Worm (Caenorhabditis elegans) whole organism, L4 larva: ENCODE results near the gene F57C12.6.
A peak's percentile ranks its signal among the peaks of the same experiment; 100 is the strongest.

Experiments
- D1046.2 ChIP-seq: fragments of 200-800 bp; sonication (Bioruptor generic); IDR thresholded peaks from 2 replicates; pipeline ENCODE4 v1.3.6; 2022; ENCODE audit warnings: missing genetic modification characterization, missing compliant biosample characterization
- F37D6.2 ChIP-seq: sonication (generic microtip); optimal IDR thresholded peaks from 2 replicates; lab custom pipeline; 2016; ENCODE audit warnings: mild to moderate bottlenecking, missing genetic modification characterization, missing compliant biosample characterization
- F49E8.2 ChIP-seq: sonication (generic microtip); optimal IDR thresholded peaks from 2 replicates; lab custom pipeline; 2016; ENCODE audit warnings: missing compliant biosample characterization, mild to moderate bottlenecking, missing genetic modification characterization, borderline replicate concordance
- R02D3.7 ChIP-seq: fragments of 150-350 bp; sonication (generic microtip); optimal IDR thresholded peaks from 3 replicates; lab custom pipeline; 2014; ENCODE audit warnings: missing biosample characterization, missing genetic modification characterization
- T20F7.1 ChIP-seq: fragments of 200-800 bp; sonication (Bioruptor generic); optimal IDR thresholded peaks from 2 replicates; lab custom pipeline; 2018; ENCODE audit warnings: mild to moderate bottlenecking, missing genetic modification characterization, missing compliant biosample characterization
- T26A8.4 ChIP-seq: fragments of 200-800 bp; sonication (Bioruptor generic); IDR thresholded peaks from 2 replicates; pipeline ENCODE4 v1.3.6; 2022; ENCODE audit warnings: missing genetic modification characterization, missing compliant biosample characterization
- Y75B8A.6 ChIP-seq: fragments of 200-800 bp; sonication (Bioruptor generic); IDR thresholded peaks from 2 replicates; pipeline ENCODE4 v1.3.6; 2022; ENCODE audit warnings: missing genetic modification reagents, missing genetic modification characterization, missing compliant biosample characterization
- ZK337.2 ChIP-seq: fragments of 200-800 bp; sonication (Bioruptor generic); IDR thresholded peaks from 2 replicates; pipeline ENCODE4 v1.3.6; 2022; ENCODE audit warnings: missing genetic modification reagents, missing genetic modification characterization, missing compliant biosample characterization
- aly-2 ChIP-seq: sonication (generic microtip); optimal IDR thresholded peaks from 2 replicates; lab custom pipeline; 2018; ENCODE audit warnings: missing biosample characterization, missing genetic modification characterization
- ceh-44 ChIP-seq: fragments of 200-800 bp; sonication (Bioruptor generic); IDR thresholded peaks from 2 replicates; pipeline ENCODE4 v1.3.6; 2022; ENCODE audit warnings: missing genetic modification reagents, missing genetic modification characterization, missing compliant biosample characterization
- ceh-62 ChIP-seq: sonication (generic microtip); optimal IDR thresholded peaks from 2 replicates; lab custom pipeline; 2017; ENCODE audit warnings: missing biosample characterization, missing genetic modification characterization
- ces-1 ChIP-seq: fragments of 150-350 bp; sonication (generic microtip); optimal IDR thresholded peaks from 4 replicates; lab custom pipeline; 2014; ENCODE audit warnings: missing biosample characterization, missing genetic modification reagents, missing genetic modification characterization
- ctbp-1 ChIP-seq: fragments of 200-800 bp; sonication (Bioruptor generic); IDR thresholded peaks from 2 replicates; pipeline ENCODE4 v1.3.6; 2022; ENCODE audit warnings: missing genetic modification reagents, missing genetic modification characterization, missing compliant biosample characterization
- daf-12 ChIP-seq: fragments of 150-350 bp; optimal IDR thresholded peaks from 2 replicates; lab custom pipeline; 2014; ENCODE audit warnings: missing biosample characterization, missing genetic modification reagents, missing genetic modification characterization
- daf-16 ChIP-seq, 3 experiments: sonication (generic microtip); optimal IDR thresholded peaks; 2 replicates each; lab custom pipeline; 2016 to 2017; ENCODE audit warnings: missing genetic modification characterization in 3 of 3, missing genetic modification reagents in 3 of 3, mild to moderate bottlenecking in 2 of 3, missing compliant biosample characterization in 2 of 3, missing biosample characterization in 1 of 3, moderate library complexity in 1 of 3
- daf-8 ChIP-seq: fragments of 200-800 bp; sonication (Bioruptor generic); IDR thresholded peaks from 2 replicates; pipeline ENCODE4 v1.3.6; 2022; ENCODE audit warnings: missing genetic modification characterization, missing compliant biosample characterization
- dmd-6 ChIP-seq: fragments of 200-800 bp; sonication (Bioruptor generic); IDR thresholded peaks from 2 replicates; pipeline ENCODE4 v1.3.6; 2022; ENCODE audit warnings: missing genetic modification reagents, missing genetic modification characterization, missing compliant biosample characterization
- dmd-9 ChIP-seq: fragments of 200-800 bp; sonication (Bioruptor generic); IDR thresholded peaks from 2 replicates; pipeline ENCODE4 v1.3.6; 2022; ENCODE audit warnings: missing genetic modification reagents, missing genetic modification characterization, missing compliant biosample characterization
- dve-1 ChIP-seq: sonication (generic microtip); optimal IDR thresholded peaks from 2 replicates; lab custom pipeline; 2017; ENCODE audit warnings: antibody characterized with exemption, mild to moderate bottlenecking, missing genetic modification characterization, missing compliant biosample characterization; ENCODE audit not compliant: insufficient read depth
- fkh-10 ChIP-seq: fragments of 150-350 bp; optimal IDR thresholded peaks from 2 replicates; lab custom pipeline; 2014; ENCODE audit warnings: missing biosample characterization, missing genetic modification reagents, missing genetic modification characterization
- fos-1 ChIP-seq: fragments of 150-350 bp; optimal IDR thresholded peaks from 2 replicates; lab custom pipeline; 2014; ENCODE audit warnings: missing biosample characterization, missing genetic modification characterization
- hif-1 ChIP-seq, 2 experiments: sonication (generic microtip); optimal IDR thresholded peaks; 2 replicates each; lab custom pipeline; 2016 to 2017; ENCODE audit warnings: missing compliant biosample characterization in 2 of 2, missing genetic modification characterization in 2 of 2, missing genetic modification reagents in 2 of 2, missing genotype in 2 of 2, mild to moderate bottlenecking in 1 of 2
- hmg-1.1 ChIP-seq: fragments of 200-800 bp; sonication (Bioruptor generic); IDR thresholded peaks from 2 replicates; pipeline ENCODE4 v1.3.6; 2022; ENCODE audit warnings: missing genetic modification reagents, missing genetic modification characterization, missing compliant biosample characterization
- jun-1 ChIP-seq: fragments of 150-350 bp; optimal IDR thresholded peaks from 2 replicates; lab custom pipeline; 2014; ENCODE audit warnings: missing biosample characterization, missing genetic modification reagents, missing genetic modification characterization
- lin-38 ChIP-seq: fragments of 200-800 bp; sonication (Bioruptor generic); IDR thresholded peaks from 2 replicates; pipeline ENCODE4 v1.3.6; 2022; ENCODE audit warnings: missing genetic modification reagents, missing genetic modification characterization, missing compliant biosample characterization
- lin-39 ChIP-seq: fragments of 150-350 bp; optimal IDR thresholded peaks from 2 replicates; lab custom pipeline; 2014; ENCODE audit warnings: missing biosample characterization, missing genetic modification reagents, missing genetic modification characterization
- lir-3 ChIP-seq: sonication (generic microtip); optimal IDR thresholded peaks from 2 replicates; lab custom pipeline; 2016; ENCODE audit warnings: mild to moderate bottlenecking, missing genetic modification characterization, missing compliant biosample characterization
- lsy-2 ChIP-seq, 2 experiments: fragments of 150-350 bp in 1 of 2; sonication (generic microtip) in 1 of 2; optimal IDR thresholded peaks; 2 replicates each; lab custom pipeline; 2014 to 2017; ENCODE audit warnings: missing biosample characterization in 2 of 2, missing genetic modification characterization in 2 of 2
- madf-5 ChIP-seq, 2 experiments: fragments of 200-800 bp; sonication (Bioruptor generic); IDR thresholded peaks; 2 replicates each; pipeline ENCODE4 v1.3.6; 2022; ENCODE audit warnings: missing compliant biosample characterization in 2 of 2, missing genetic modification characterization in 2 of 2
- mxl-3 ChIP-seq: fragments of 200-800 bp; sonication (Bioruptor generic); optimal IDR thresholded peaks from 2 replicates; lab custom pipeline; 2018; ENCODE audit warnings: mild to moderate bottlenecking, missing genetic modification characterization, missing compliant biosample characterization
- nhr-10 ChIP-seq: fragments of 150-350 bp; optimal IDR thresholded peaks from 2 replicates; lab custom pipeline; 2014; ENCODE audit warnings: missing biosample characterization, missing genetic modification characterization
- nhr-102 ChIP-seq: sonication (generic microtip); optimal IDR thresholded peaks from 2 replicates; lab custom pipeline; 2016; ENCODE audit warnings: mild to moderate bottlenecking, missing genetic modification characterization, moderate library complexity, missing compliant biosample characterization
- nhr-111 ChIP-seq: fragments of 200-800 bp; sonication (Bioruptor generic); optimal IDR thresholded peaks from 2 replicates; lab custom pipeline; 2018; ENCODE audit warnings: mild to moderate bottlenecking, missing genetic modification characterization, missing compliant biosample characterization
- nhr-28 ChIP-seq: fragments of 150-350 bp; optimal IDR thresholded peaks from 2 replicates; lab custom pipeline; 2014; ENCODE audit warnings: missing biosample characterization, missing genetic modification characterization
- nhr-42 ChIP-seq: fragments of 200-800 bp; sonication (Bioruptor generic); IDR thresholded peaks from 2 replicates; pipeline ENCODE4 v1.3.6; 2022; ENCODE audit warnings: missing genetic modification characterization, missing compliant biosample characterization
- nhr-6 ChIP-seq: fragments of 150-350 bp; optimal IDR thresholded peaks from 2 replicates; lab custom pipeline; 2014; ENCODE audit warnings: missing biosample characterization, missing genetic modification characterization
- php-3 ChIP-seq: fragments of 200-800 bp; sonication (Bioruptor generic); IDR thresholded peaks from 2 replicates; pipeline ENCODE4 v1.3.6; 2022; ENCODE audit warnings: missing genetic modification reagents, missing genetic modification characterization, missing compliant biosample characterization
- pqm-1 ChIP-seq: sonication (generic microtip); optimal IDR thresholded peaks from 2 replicates; lab custom pipeline; 2017; ENCODE audit warnings: missing biosample characterization, missing genetic modification characterization
- rbr-2 ChIP-seq: sonication (generic microtip); optimal IDR thresholded peaks from 2 replicates; lab custom pipeline; 2016; ENCODE audit warnings: missing genotype, missing genetic modification characterization, missing compliant biosample characterization
- sdz-12 ChIP-seq: fragments of 200-800 bp; sonication (Bioruptor generic); optimal IDR thresholded peaks from 2 replicates; lab custom pipeline; 2018; ENCODE audit warnings: mild to moderate bottlenecking, missing genetic modification characterization, missing compliant biosample characterization
- set-16 ChIP-seq: fragments of 200-800 bp; sonication (Bioruptor generic); IDR thresholded peaks from 2 replicates; pipeline ENCODE4 v1.3.6; 2022; ENCODE audit warnings: missing genetic modification reagents, missing genetic modification characterization, missing compliant biosample characterization
- spr-1 ChIP-seq: sonication (generic microtip); optimal IDR thresholded peaks from 2 replicates; lab custom pipeline; 2016; ENCODE audit warnings: mild to moderate bottlenecking, missing genetic modification characterization, missing compliant biosample characterization
- spr-3 ChIP-seq: fragments of 200-800 bp; sonication (Bioruptor generic); optimal IDR thresholded peaks from 2 replicates; lab custom pipeline; 2018; ENCODE audit warnings: mild to moderate bottlenecking, missing genetic modification characterization, missing compliant biosample characterization
- tag-97 ChIP-seq: fragments of 200-800 bp; sonication (Bioruptor generic); IDR thresholded peaks from 2 replicates; pipeline ENCODE4 v1.3.6; 2022; ENCODE audit warnings: missing genetic modification characterization, missing compliant biosample characterization
- tra-1 ChIP-seq: fragments of 200-800 bp; sonication (Bioruptor generic); IDR thresholded peaks from 2 replicates; pipeline ENCODE4 v1.3.6; 2022; ENCODE audit warnings: missing genetic modification reagents, missing genetic modification characterization, missing compliant biosample characterization
- unc-39 ChIP-seq: sonication (generic microtip); optimal IDR thresholded peaks from 2 replicates; lab custom pipeline; 2017; ENCODE audit warnings: missing biosample characterization, missing genetic modification characterization
- zag-1 ChIP-seq: fragments of 150-350 bp; optimal IDR thresholded peaks from 2 replicates; lab custom pipeline; 2014; ENCODE audit warnings: missing biosample characterization, missing genetic modification characterization
- zip-2 ChIP-seq: fragments of 150-350 bp; optimal IDR thresholded peaks from 2 replicates; lab custom pipeline; 2014; ENCODE audit warnings: missing biosample characterization, missing genetic modification characterization
- ztf-7 ChIP-seq: fragments of 150-350 bp; optimal IDR thresholded peaks from 2 replicates; lab custom pipeline; 2014; ENCODE audit warnings: missing biosample characterization, missing genetic modification characterization

The F57C12.6 gene

DNA sequence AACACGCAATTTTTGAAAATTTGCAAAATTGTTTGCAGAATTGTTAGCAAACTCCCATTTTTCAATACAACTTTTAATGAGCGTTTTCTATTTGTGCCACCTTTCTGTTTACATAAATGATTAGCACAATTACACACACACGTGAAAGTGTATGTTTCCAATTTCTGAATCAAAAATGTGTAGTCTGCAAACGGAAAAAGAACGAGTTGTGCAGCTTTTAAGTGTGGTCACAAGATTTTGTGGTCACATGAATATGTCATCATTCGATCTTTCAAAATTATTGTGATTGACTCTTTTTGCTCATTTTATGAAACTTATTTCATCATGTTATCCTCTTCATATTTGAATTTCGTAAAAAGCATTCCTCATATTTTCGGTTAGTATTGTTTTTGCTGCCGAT lies 46.9 kb upstream of the F57C12.6 start (continued):
- TF ChIP-seq ceh-44 (no peak), ZK337.2 (GFP tag; lab: Robert Waterston, UW) (no peak), set-16 (GFP tag; lab: Robert Waterston, UW) (no peak), T20F7.1 (GFP tag; lab: Kevin White, UChicago) (peak; percentile 18), nhr-102 (tag; lab: Kevin White, UChicago) (peak; percentile 28), nhr-42 (no peak), daf-16 (GFP tag; optimal IDR thresholded peaks at IDR 0.05; lab: Kevin White, UChicago) (no peak), daf-16 (tag; optimal IDR thresholded peaks at IDR 0.05; lab: Kevin White, UChicago) (peak; percentile 78), daf-8 (GFP tag; lab: Robert Waterston, UW) (no peak), tag-97 (no peak), F37D6.2 (no peak), unc-39 (tag; lab: Kevin White, UChicago) (no peak), fos-1 (tag; lab: Kevin White, UChicago) (no peak), R02D3.7 (no peak), zag-1 (no peak), lsy-2 (tag; optimal IDR thresholded peaks at IDR 0.05; lab: Kevin White, UChicago) (no peak), F49E8.2 (no peak), hif-1 (tag; optimal IDR thresholded peaks at IDR 0.05; lab: Kevin White, UChicago) (no peak), madf-5 (GFP tag; IDR thresholded peaks at IDR 0.05; lab: Robert Waterston, UW) (no peak), nhr-10 (tag; lab: Kevin White, UChicago) (no peak), spr-3 (GFP tag; lab: Kevin White, UChicago) (no peak), nhr-6 (no peak), aly-2 (tag; lab: Kevin White, UChicago) (no peak), sdz-12 (GFP tag; lab: Kevin White, UChicago) (no peak), jun-1 (no peak), daf-12 (tag; lab: Kevin White, UChicago) (no peak), D1046.2 (GFP tag; lab: Robert Waterston, UW) (no peak), T26A8.4 (no peak), mxl-3 (no peak), tra-1 (no peak), dmd-9 (no peak), ctbp-1 (GFP tag; lab: Robert Waterston, UW) (no peak), hmg-1.1 (GFP tag; lab: Robert Waterston, UW) (no peak), zip-2 (tag; lab: Kevin White, UChicago) (no peak), fkh-10 (GFP tag; lab: Kevin White, UChicago) (no peak), rbr-2 (tag; lab: Kevin White, UChicago) (no peak), lir-3 (tag; lab: Kevin White, UChicago) (no peak), pqm-1 (peak; percentile 5), spr-1 (tag; lab: Kevin White, UChicago) (no peak), ces-1 (GFP tag; lab: Kevin White, UChicago) (no peak), nhr-28 (peak; percentile 90), ztf-7 (tag; lab: Kevin White, UChicago) (no peak), ceh-62 (tag; lab: Kevin White, UChicago) (no peak), lin-38 (no peak), dmd-6 (GFP tag; lab: Robert Waterston, UW) (peak; percentile 31; the same call in 1 of the 2 replicates), Y75B8A.6 (GFP tag; lab: Robert Waterston, UW) (no peak), php-3 (GFP tag; lab: Robert Waterston, UW) (no peak), nhr-111 (GFP tag; lab: Kevin White, UChicago) (no peak), lin-39 (tag; lab: Kevin White, UChicago) (no peak), dve-1 (peak; percentile 55)
